Worm (Caenorhabditis elegans) whole organism, young adult: Measurements from ENCODE around the gene tpa-1.

Experiments
- B0035.1 ChIP-seq: sonication (generic microtip); optimal IDR thresholded peaks from 2 replicates; lab custom pipeline; 2016; ENCODE audit warnings: missing genetic modification characterization, mild to moderate bottlenecking, missing compliant biosample characterization, missing genotype, missing genetic modification reagents
- C06A6.2 ChIP-seq: fragments of 200-800 bp; sonication (Bioruptor generic); conservative IDR thresholded peaks from 2 replicates; pipeline ENCODE4 v1.3.6; 2022; ENCODE audit warnings: missing genetic modification characterization, missing compliant biosample characterization
- D2030.7 ChIP-seq: fragments of 200-800 bp; sonication (Bioruptor generic); IDR thresholded peaks from 2 replicates; pipeline ENCODE4 v1.3.6; 2022; ENCODE audit warnings: missing genetic modification reagents, missing genetic modification characterization, missing compliant biosample characterization
- Y53G8AR.9 ChIP-seq: fragments of 200-800 bp; sonication (Bioruptor generic); conservative IDR thresholded peaks from 2 replicates; pipeline ENCODE4 v1.3.6; 2022; ENCODE audit warnings: missing genetic modification reagents, missing genetic modification characterization, missing compliant biosample characterization
- Y67H2A.10 ChIP-seq: fragments of 200-800 bp; sonication (Bioruptor generic); conservative IDR thresholded peaks from 2 replicates; pipeline ENCODE4 v1.3.6; 2022; ENCODE audit warnings: missing genetic modification reagents, missing genetic modification characterization, missing compliant biosample characterization
- ZK185.1 ChIP-seq: sonication (generic microtip); optimal IDR thresholded peaks from 2 replicates; lab custom pipeline; 2016; ENCODE audit warnings: mild to moderate bottlenecking, missing genetic modification characterization, missing compliant biosample characterization; ENCODE audit not compliant: poor library complexity, severe bottlenecking
- ama-1 ChIP-seq, 3 experiments: fragments of 150-350 bp in 1 of 3; sonication (generic microtip) in 2 of 3; optimal IDR thresholded peaks; 2 replicates each; lab custom pipeline; 2014 to 2018; ENCODE audit warnings: missing biosample characterization in 2 of 3, missing genetic modification characterization in 2 of 3, missing genetic modification reagents in 2 of 3
- aptf-2 ChIP-seq: fragments of 200-800 bp; sonication (Bioruptor generic); conservative IDR thresholded peaks from 2 replicates; pipeline ENCODE4 v1.3.6; 2022; ENCODE audit warnings: missing genetic modification reagents, missing genetic modification characterization, missing compliant biosample characterization
- attf-6 ChIP-seq: fragments of 200-800 bp; sonication (Bioruptor generic); IDR thresholded peaks from 2 replicates; pipeline ENCODE4 v1.3.6; 2022; ENCODE audit warnings: missing genetic modification reagents, missing genetic modification characterization, missing compliant biosample characterization
- bed-1 ChIP-seq: fragments of 200-800 bp; sonication (Bioruptor generic); IDR thresholded peaks from 2 replicates; pipeline ENCODE4 v1.3.6; 2022; ENCODE audit warnings: missing genetic modification reagents, missing genetic modification characterization, missing compliant biosample characterization
- bed-2 ChIP-seq: fragments of 200-800 bp; sonication (Bioruptor generic); IDR thresholded peaks from 2 replicates; pipeline ENCODE4 v1.3.6; 2022; ENCODE audit warnings: missing genetic modification reagents, missing genetic modification characterization, missing compliant biosample characterization
- ceh-91 ChIP-seq: fragments of 200-800 bp; sonication (Bioruptor generic); IDR thresholded peaks from 2 replicates; pipeline ENCODE4 v1.3.6; 2022; ENCODE audit warnings: missing genetic modification reagents, missing genetic modification characterization, missing compliant biosample characterization
- dpff-1 ChIP-seq: sonication (generic microtip); optimal IDR thresholded peaks from 2 replicates; lab custom pipeline; 2017; ENCODE audit warnings: mild to moderate bottlenecking, missing genetic modification characterization, missing compliant biosample characterization
- efl-1 ChIP-seq: fragments of 150-350 bp; optimal IDR thresholded peaks from 2 replicates; lab custom pipeline; 2014; ENCODE audit warnings: missing biosample characterization, missing genetic modification reagents, missing genetic modification characterization
- egl-44 ChIP-seq: fragments of 200-800 bp; sonication (Bioruptor generic); IDR thresholded peaks from 2 replicates; pipeline ENCODE4 v1.3.6; 2022; ENCODE audit warnings: missing genetic modification reagents, missing genetic modification characterization, missing compliant biosample characterization
- ets-4 ChIP-seq: fragments of 200-800 bp; sonication (Bioruptor generic); optimal IDR thresholded peaks from 2 replicates; lab custom pipeline; 2018; ENCODE audit warnings: mild to moderate bottlenecking, missing genetic modification characterization, missing compliant biosample characterization
- gei-17 ChIP-seq: fragments of 200-800 bp; sonication (Bioruptor generic); optimal IDR thresholded peaks from 2 replicates; lab custom pipeline; 2018; ENCODE audit warnings: mild to moderate bottlenecking, missing genetic modification characterization, missing compliant biosample characterization
- let-607 ChIP-seq, 2 experiments: fragments of 200-800 bp in 1 of 2; sonication (Bioruptor generic) in 1 of 2; sonication (generic microtip) in 1 of 2; optimal IDR thresholded peaks; 2 replicates each; lab custom pipeline; 2016 to 2018; ENCODE audit warnings: mild to moderate bottlenecking in 2 of 2, missing compliant biosample characterization in 2 of 2, missing genetic modification characterization in 2 of 2, moderate library complexity in 2 of 2, missing genotype in 1 of 2
- lin-54 ChIP-seq: fragments of 200-800 bp; sonication (Bioruptor generic); optimal IDR thresholded peaks from 2 replicates; lab custom pipeline; 2018; ENCODE audit warnings: mild to moderate bottlenecking, missing genetic modification characterization, missing compliant biosample characterization
- lsl-1 ChIP-seq: fragments of 200-800 bp; sonication (Bioruptor generic); optimal IDR thresholded peaks from 2 replicates; lab custom pipeline; 2018; ENCODE audit warnings: mild to moderate bottlenecking, missing genetic modification characterization, moderate library complexity, missing compliant biosample characterization
- lsy-27 ChIP-seq: sonication (generic microtip); optimal IDR thresholded peaks from 2 replicates; lab custom pipeline; 2017; ENCODE audit warnings: missing genetic modification characterization, mild to moderate bottlenecking, missing compliant biosample characterization, antibody characterized with exemption, missing genotype, borderline replicate concordance; ENCODE audit not compliant: insufficient read depth
- madf-8 ChIP-seq: fragments of 200-800 bp; sonication (Bioruptor generic); conservative IDR thresholded peaks from 2 replicates; pipeline ENCODE4 v1.3.6; 2022; ENCODE audit warnings: missing genetic modification reagents, missing genetic modification characterization, missing compliant biosample characterization
- mcd-1 ChIP-seq: fragments of 200-800 bp; sonication (Bioruptor generic); IDR thresholded peaks from 2 replicates; pipeline ENCODE4 v1.3.6; 2022; ENCODE audit warnings: missing genetic modification reagents, missing genetic modification characterization, missing compliant biosample characterization
- mel-28 ChIP-seq: sonication (generic microtip); optimal IDR thresholded peaks from 2 replicates; lab custom pipeline; 2016; ENCODE audit warnings: borderline replicate concordance, mild to moderate bottlenecking, missing genetic modification characterization, missing compliant biosample characterization
- mxl-1 ChIP-seq: sonication (generic microtip); optimal IDR thresholded peaks from 2 replicates; lab custom pipeline; 2016; ENCODE audit warnings: missing genetic modification characterization, missing compliant biosample characterization
- nhr-120 ChIP-seq: fragments of 200-800 bp; sonication (Bioruptor generic); IDR thresholded peaks from 2 replicates; pipeline ENCODE4 v1.3.6; 2022; ENCODE audit warnings: missing genetic modification characterization, missing compliant biosample characterization
- nhr-90 ChIP-seq: sonication (generic microtip); optimal IDR thresholded peaks from 2 replicates; lab custom pipeline; 2016; ENCODE audit warnings: missing genotype, mild to moderate bottlenecking, missing genetic modification characterization, missing compliant biosample characterization
- pbrm-1 ChIP-seq: fragments of 200-800 bp; sonication (Bioruptor generic); IDR thresholded peaks from 2 replicates; pipeline ENCODE4 v1.3.6; 2022; ENCODE audit warnings: missing genetic modification reagents, missing genetic modification characterization, missing compliant biosample characterization
- pha-4 ChIP-seq: fragments of 150-350 bp; sonication (generic microtip); optimal IDR thresholded peaks from 2 replicates; lab custom pipeline; 2014; ENCODE audit warnings: missing biosample characterization, missing genetic modification reagents, missing genetic modification characterization
- rpc-1 ChIP-seq, 2 experiments: fragments of 150-350 bp in 1 of 2; sonication (generic microtip) in 1 of 2; optimal IDR thresholded peaks; 2 replicates each; lab custom pipeline; 2014 to 2018; ENCODE audit warnings: missing biosample characterization in 1 of 2, missing genetic modification characterization in 1 of 2, missing genetic modification reagents in 1 of 2, missing genotype in 1 of 2
- sdz-38 ChIP-seq: sonication (generic microtip); optimal IDR thresholded peaks from 2 replicates; lab custom pipeline; 2016; ENCODE audit warnings: missing genotype, missing genetic modification characterization, missing compliant biosample characterization
- tbp1 ChIP-seq: fragments of 200-800 bp; sonication (Bioruptor generic); optimal IDR thresholded peaks from 2 replicates; lab custom pipeline; 2018; ENCODE audit warnings: mild to moderate bottlenecking, missing genetic modification characterization, missing compliant biosample characterization
- ztf-18 ChIP-seq: sonication (generic microtip); optimal IDR thresholded peaks from 2 replicates; lab custom pipeline; 2016; ENCODE audit warnings: missing genotype, mild to moderate bottlenecking, missing genetic modification characterization, missing compliant biosample characterization
- ztf-25 ChIP-seq: fragments of 200-800 bp; sonication (Bioruptor generic); IDR thresholded peaks from 2 replicates; pipeline ENCODE4 v1.3.6; 2022; ENCODE audit warnings: missing genetic modification reagents, missing genetic modification characterization, missing compliant biosample characterization
- ztf-26 ChIP-seq: sonication (generic microtip); optimal IDR thresholded peaks from 2 replicates; lab custom pipeline; 2017; ENCODE audit warnings: missing genetic modification characterization, missing compliant biosample characterization

Gene tpa-1

DNA sequence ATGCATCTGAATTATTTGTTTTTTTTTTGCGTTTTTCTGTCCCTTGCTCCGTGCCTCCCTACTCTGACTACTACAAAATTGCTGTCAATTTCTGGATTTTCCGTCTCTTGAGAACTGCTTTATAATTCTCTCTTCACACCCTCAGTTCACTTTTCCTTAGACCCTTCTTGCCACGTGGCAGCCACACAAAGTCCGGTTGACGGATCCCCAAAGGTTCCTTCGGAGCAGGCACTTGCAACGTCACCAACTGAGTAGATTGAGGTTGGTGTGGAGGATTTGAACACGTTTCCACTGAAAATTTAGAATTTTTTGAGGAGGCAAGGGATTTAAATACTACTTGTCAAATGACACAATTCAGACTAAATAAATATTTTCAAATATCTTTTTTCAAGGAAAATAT lies 5.0 kb upstream of the tpa-1 start:
- TF ChIP-seq lin-54 (GFP tag; lab: Kevin White, UChicago) (no peak), nhr-120 (GFP tag; lab: Robert Waterston, UW) (no peak), Y53G8AR.9 (GFP tag; lab: Robert Waterston, UW) (no peak), ztf-25 (GFP tag; lab: Robert Waterston, UW) (no peak), egl-44 (GFP tag; lab: Robert Waterston, UW) (no peak), mel-28 (tag; lab: Kevin White, UChicago) (no peak), gei-17 (GFP tag; lab: Kevin White, UChicago) (no peak), let-607 (tag; optimal IDR thresholded peaks at IDR 0.05; lab: Kevin White, UChicago) (no peak), pbrm-1 (no peak), mxl-1 (tag; lab: Kevin White, UChicago) (no peak), ztf-26 (no peak), lsy-27 (tag; lab: Kevin White, UChicago) (no peak), ceh-91 (GFP tag; lab: Robert Waterston, UW) (no peak), ZK185.1 (tag; lab: Kevin White, UChicago) (no peak), tbp1 (GFP tag; lab: Kevin White, UChicago) (no peak), rpc-1 (optimal IDR thresholded peaks at IDR 0.05; lab: Kevin White, UChicago) (no peak), rpc-1 (tag; optimal IDR thresholded peaks at IDR 0.05; lab: Kevin White, UChicago) (no peak), attf-6 (GFP tag; lab: Robert Waterston, UW) (no peak), nhr-90 (tag; lab: Kevin White, UChicago) (no peak), madf-8 (GFP tag; lab: Robert Waterston, UW) (no peak), dpff-1 (tag; lab: Kevin White, UChicago) (no peak)

DNA sequence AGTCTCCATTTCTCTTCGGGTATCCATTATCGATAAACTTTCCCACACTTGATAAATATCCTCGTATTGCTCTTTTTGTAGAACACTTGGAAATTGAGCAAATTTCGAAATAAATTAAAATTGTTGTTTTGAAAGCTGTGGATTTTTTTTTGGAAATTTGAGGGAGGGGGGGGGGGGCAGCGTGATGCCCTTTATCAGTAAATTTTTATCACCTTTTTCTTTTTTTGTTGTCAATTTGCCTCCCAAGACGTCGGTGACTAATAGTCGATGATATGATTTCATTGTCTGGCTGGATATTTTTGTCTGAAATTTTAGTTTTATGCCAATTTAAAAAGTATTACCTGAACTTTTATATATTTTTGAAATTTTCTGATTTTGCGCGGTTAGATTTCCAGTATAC lies 1.8 kb upstream of the tpa-1 start, which contains the start of gene scl-23:
scl-23 (minus strand) TSS at position 101 of the 400 bp plus-strand sequence.
- TF ChIP-seq aptf-2 (no peak), mcd-1 (GFP tag; lab: Robert Waterston, UW) (no peak), lsl-1 (GFP tag; lab: Kevin White, UChicago) (no peak), nhr-90 (tag; lab: Kevin White, UChicago) (no peak), D2030.7 (GFP tag; lab: Robert Waterston, UW) (no peak), madf-8 (GFP tag; lab: Robert Waterston, UW) (no peak), ztf-18 (tag; lab: Kevin White, UChicago) (no peak)

ce11 chrIV:97681-98080 lies 5.9 kb downstream of the tpa-1 start:
- TF ChIP-seq sdz-38 (tag; lab: Kevin White, UChicago) (no peak), efl-1 (GFP tag; lab: Kevin White, UChicago) (no peak), B0035.1 (tag; lab: Kevin White, UChicago) (no peak), ets-4 (GFP tag; lab: Kevin White, UChicago) (no peak), ama-1 (optimal IDR thresholded peaks at IDR 0.05; lab: Kevin White, UChicago) (no peak), ama-1 (GFP tag; optimal IDR thresholded peaks at IDR 0.05; lab: Kevin White, UChicago) (no peak), bed-1 (no peak), let-607 (tag; optimal IDR thresholded peaks at IDR 0.05; lab: Kevin White, UChicago) (no peak), Y67H2A.10 (GFP tag; lab: Robert Waterston, UW) (no peak), bed-2 (GFP tag; lab: Robert Waterston, UW) (no peak), pha-4 (no peak), mxl-1 (tag; lab: Kevin White, UChicago) (no peak), C06A6.2 (no peak)
